Worm (Caenorhabditis elegans) whole organism, early embryonic: ENCODE measurements around the gene atl-1.

Source experiments
- B0310.2 ChIP-seq: sonication (generic microtip); optimal IDR thresholded peaks from 2 replicates; lab custom pipeline; 2016; ENCODE audit warnings: mild to moderate bottlenecking, missing genetic modification characterization, missing compliant biosample characterization
- F13C5.2 ChIP-seq: sonication (generic microtip); optimal IDR thresholded peaks from 2 replicates; lab custom pipeline; 2017; ENCODE audit warnings: mild to moderate bottlenecking, missing genetic modification characterization, inconsistent platforms, missing compliant biosample characterization
- aly-1 ChIP-seq: sonication (generic microtip); optimal IDR thresholded peaks from 2 replicates; lab custom pipeline; 2016; ENCODE audit warnings: missing genetic modification characterization, missing compliant biosample characterization
- ama-1 ChIP-seq: fragments of 150-350 bp; optimal IDR thresholded peaks from 2 replicates; lab custom pipeline; 2014
- ceh-13 ChIP-seq: fragments of 200-800 bp; sonication (Bioruptor generic); optimal IDR thresholded peaks from 2 replicates; lab custom pipeline; 2018; ENCODE audit warnings: mild to moderate bottlenecking, missing genetic modification characterization, missing compliant biosample characterization
- ceh-36 ChIP-seq: sonication (generic microtip); optimal IDR thresholded peaks from 2 replicates; lab custom pipeline; 2016; ENCODE audit warnings: missing genetic modification characterization, inconsistent platforms, missing compliant biosample characterization
- ets-7 ChIP-seq: sonication (generic microtip); optimal IDR thresholded peaks from 2 replicates; lab custom pipeline; 2016; ENCODE audit warnings: missing genotype, missing genetic modification characterization, missing compliant biosample characterization
- flt-1 ChIP-seq: fragments of 200-800 bp; sonication (Bioruptor generic); IDR thresholded peaks from 2 replicates; pipeline ENCODE4 v1.3.6; 2022; ENCODE audit warnings: missing genetic modification characterization, missing compliant biosample characterization
- hmbx-1 ChIP-seq: sonication (generic microtip); optimal IDR thresholded peaks from 2 replicates; lab custom pipeline; 2016; ENCODE audit warnings: mild to moderate bottlenecking, missing genetic modification characterization, missing compliant biosample characterization
- hmg-4 ChIP-seq: fragments of 200-800 bp; sonication (Bioruptor generic); optimal IDR thresholded peaks from 2 replicates; lab custom pipeline; 2018; ENCODE audit warnings: mild to moderate bottlenecking, missing genetic modification characterization, missing compliant biosample characterization
- hnd-1 ChIP-seq: sonication (generic microtip); optimal IDR thresholded peaks from 2 replicates; lab custom pipeline; 2016; ENCODE audit warnings: missing genetic modification characterization, missing compliant biosample characterization
- pes-1 ChIP-seq: fragments of 200-800 bp; sonication (Bioruptor generic); IDR thresholded peaks from 2 replicates; pipeline ENCODE4 v1.3.6; 2022; ENCODE audit warnings: missing genetic modification reagents, missing genetic modification characterization, missing compliant biosample characterization
- scrt-1 ChIP-seq: fragments of 200-800 bp; sonication (Bioruptor generic); IDR thresholded peaks from 2 replicates; pipeline ENCODE4 v1.3.6; 2022; ENCODE audit warnings: missing genetic modification characterization, missing compliant biosample characterization
- sea-1 ChIP-seq: fragments of 200-800 bp; sonication (Bioruptor generic); conservative IDR thresholded peaks from 2 replicates; pipeline ENCODE4 v1.3.6; 2022; ENCODE audit warnings: missing genetic modification characterization, missing compliant biosample characterization
- tbx-11 ChIP-seq: fragments of 200-800 bp; sonication (Bioruptor generic); IDR thresholded peaks from 2 replicates; pipeline ENCODE4 v1.3.6; 2022; ENCODE audit warnings: missing genetic modification characterization, missing compliant biosample characterization
- tbx-37 ChIP-seq: fragments of 200-800 bp; sonication (Bioruptor generic); conservative IDR thresholded peaks from 2 replicates; pipeline ENCODE4 v1.3.6; 2022; ENCODE audit warnings: missing genetic modification reagents, missing genetic modification characterization, missing compliant biosample characterization
- tra-4 ChIP-seq: sonication (generic microtip); optimal IDR thresholded peaks from 2 replicates; lab custom pipeline; 2017; ENCODE audit warnings: missing genetic modification characterization, missing compliant biosample characterization

atl-1 gene

ce11 chrV:9629643-9630042 is 15.8 kb downstream of the atl-1 start, which contains the start of gene col-146:
Gene col-146 (plus strand): TSS chrV:9629943.
- no peak for TF ChIP-seq ceh-36 (tag; lab: Kevin White, UChicago)
- TF ChIP-seq hnd-1 (tag; lab: Kevin White, UChicago): no peak
- no peak for TF ChIP-seq ets-7 (tag; lab: Kevin White, UChicago)
- no peak for TF ChIP-seq tbx-11 (GFP tag; lab: Robert Waterston, UW)
- no peak for TF ChIP-seq pes-1 (GFP tag; lab: Robert Waterston, UW)
- no peak for TF ChIP-seq hmg-4 (GFP tag; lab: Kevin White, UChicago)
- TF ChIP-seq aly-1 (tag; lab: Kevin White, UChicago): no peak
- no peak for TF ChIP-seq tbx-37 (GFP tag; lab: Robert Waterston, UW)
- no peak for TF ChIP-seq B0310.2 (tag; lab: Kevin White, UChicago)

- no peak for TF ChIP-seq hmg-4 (GFP tag; lab: Kevin White, UChicago)
- no peak for TF ChIP-seq ceh-36 (tag; lab: Kevin White, UChicago)
- no peak for TF ChIP-seq tra-4 (tag; lab: Kevin White, UChicago)
- no peak for TF ChIP-seq scrt-1 (GFP tag; lab: Robert Waterston, UW)
- no peak for TF ChIP-seq flt-1 (GFP tag; lab: Robert Waterston, UW)
- TF ChIP-seq tbx-37 (GFP tag; lab: Robert Waterston, UW): no peak
- no peak for TF ChIP-seq hmbx-1 (tag; lab: Kevin White, UChicago)
- TF ChIP-seq aly-1 (tag; lab: Kevin White, UChicago): no peak
- no peak for TF ChIP-seq F13C5.2 (tag; lab: Kevin White, UChicago)
- no peak for TF ChIP-seq tbx-11 (GFP tag; lab: Robert Waterston, UW)
- no peak for TF ChIP-seq sea-1 (GFP tag; lab: Robert Waterston, UW)
These were observed 16.3 kb downstream of the atl-1 start, which contains the start of gene idpc-3 for ce11 chrV:9629114-9629513. Gene idpc-3 (minus strand): TSS chrV:9629214.

ce11 chrV:9628603-9629002 is 16.8 kb downstream of the atl-1 start:
- peak; percentile 5 for TF ChIP-seq hmg-4 (GFP tag; lab: Kevin White, UChicago)
- TF ChIP-seq pes-1 (GFP tag; lab: Robert Waterston, UW): no peak
- TF ChIP-seq ceh-36 (tag; lab: Kevin White, UChicago): no peak

ce11 chrV:9625604-9626446 is 19.6 kb downstream of the atl-1 start, which contains the start of gene T06E4.7:
Gene T06E4.7 (plus strand): TSS chrV:9626396.
- TF ChIP-seq aly-1 (tag; lab: Kevin White, UChicago) (no peak), hmbx-1 (tag; lab: Kevin White, UChicago) (no peak), B0310.2 (tag; lab: Kevin White, UChicago) (no peak), pes-1 (GFP tag; lab: Robert Waterston, UW) (no peak)

ce11 chrV:9625122-9625521 is 20.3 kb downstream of the atl-1 start, which contains the start of gene idpc-4:
Gene idpc-4 (plus strand): TSS chrV:9625422.
- TF ChIP-seq tra-4 (tag; lab: Kevin White, UChicago) (no peak), tbx-37 (GFP tag; lab: Robert Waterston, UW) (no peak), tbx-11 (GFP tag; lab: Robert Waterston, UW) (no peak), flt-1 (GFP tag; lab: Robert Waterston, UW) (no peak), hnd-1 (tag; lab: Kevin White, UChicago) (no peak), hmbx-1 (tag; lab: Kevin White, UChicago) (no peak)

- TF ChIP-seq tbx-37 (GFP tag; lab: Robert Waterston, UW): no peak
- no peak for TF ChIP-seq tbx-11 (GFP tag; lab: Robert Waterston, UW)
- TF ChIP-seq aly-1 (tag; lab: Kevin White, UChicago): no peak
These were observed 22.6 kb downstream of the atl-1 start, which contains the start of gene idpc-5 for ce11 chrV:9622834-9623233. Gene idpc-5 (minus strand): TSS chrV:9622934.

ce11 chrV:9621437-9621836 is 24.0 kb downstream of the atl-1 start:
- TF ChIP-seq B0310.2 (tag; lab: Kevin White, UChicago) (no peak), scrt-1 (GFP tag; lab: Robert Waterston, UW) (no peak), tbx-37 (GFP tag; lab: Robert Waterston, UW) (no peak), hnd-1 (tag; lab: Kevin White, UChicago) (no peak), tra-4 (tag; lab: Kevin White, UChicago) (no peak), ceh-13 (GFP tag; lab: Kevin White, UChicago) (no peak), ceh-36 (tag; lab: Kevin White, UChicago) (no peak), pes-1 (GFP tag; lab: Robert Waterston, UW) (no peak), tbx-11 (GFP tag; lab: Robert Waterston, UW) (no peak), ets-7 (tag; lab: Kevin White, UChicago) (no peak), hmbx-1 (tag; lab: Kevin White, UChicago) (no peak), sea-1 (GFP tag; lab: Robert Waterston, UW) (no peak), ama-1 (no peak), aly-1 (tag; lab: Kevin White, UChicago) (no peak), flt-1 (GFP tag; lab: Robert Waterston, UW) (no peak), F13C5.2 (tag; lab: Kevin White, UChicago) (no peak)
